Worm (Caenorhabditis elegans): ENCODE data around the gene sgcb-1.

Gene sgcb-1

DNA sequence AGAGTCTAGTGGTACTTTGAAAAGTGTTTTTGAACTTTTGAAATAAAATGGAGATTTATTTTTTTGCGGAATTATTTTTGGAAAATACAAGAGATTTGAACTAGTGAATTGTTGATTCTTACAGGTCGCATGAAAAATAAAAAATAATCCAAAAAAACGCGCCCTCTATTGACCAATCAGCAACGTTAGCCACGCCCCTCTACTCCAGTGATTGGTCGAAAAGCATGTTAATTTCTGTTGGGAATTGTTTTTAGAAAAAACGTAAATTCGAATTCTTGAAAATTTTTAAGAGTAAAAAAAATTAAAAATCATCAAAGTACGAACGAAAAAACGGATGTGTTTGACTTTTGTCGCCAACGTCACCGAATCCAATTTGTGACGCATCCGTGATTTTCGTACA, 44.3 kb downstream of the sgcb-1 start:
- TF ChIP-seq zip-8 (tag; optimal IDR thresholded peaks at IDR 0.05) (no peak), ztf-11 (tag; optimal IDR thresholded peaks at IDR 0.05) (no peak), unc-39 (tag; optimal IDR thresholded peaks at IDR 0.05) (no peak), ces-1 (GFP tag; optimal IDR thresholded peaks at IDR 0.05) (no peak), bed-3 (GFP tag; optimal IDR thresholded peaks at IDR 0.05) (no peak), tbx-8 (GFP tag; optimal IDR thresholded peaks at IDR 0.05) (no peak), drap-1 (GFP tag; optimal IDR thresholded peaks at IDR 0.05) (no peak), sem-2 (GFP tag; optimal IDR thresholded peaks at IDR 0.05) (no peak), nhr-237 (tag; optimal IDR thresholded peaks at IDR 0.05) (no peak), flh-1 (GFP tag; optimal IDR thresholded peaks at IDR 0.05) (no peak), mls-2 (tag; optimal IDR thresholded peaks at IDR 0.05) (no peak), elt-1 (tag; optimal IDR thresholded peaks at IDR 0.05; ENCODE audit: borderline replicate concordance, insufficient read depth) (no peak), pha-4 (tag; optimal IDR thresholded peaks at IDR 0.05) (no peak)

DNA sequence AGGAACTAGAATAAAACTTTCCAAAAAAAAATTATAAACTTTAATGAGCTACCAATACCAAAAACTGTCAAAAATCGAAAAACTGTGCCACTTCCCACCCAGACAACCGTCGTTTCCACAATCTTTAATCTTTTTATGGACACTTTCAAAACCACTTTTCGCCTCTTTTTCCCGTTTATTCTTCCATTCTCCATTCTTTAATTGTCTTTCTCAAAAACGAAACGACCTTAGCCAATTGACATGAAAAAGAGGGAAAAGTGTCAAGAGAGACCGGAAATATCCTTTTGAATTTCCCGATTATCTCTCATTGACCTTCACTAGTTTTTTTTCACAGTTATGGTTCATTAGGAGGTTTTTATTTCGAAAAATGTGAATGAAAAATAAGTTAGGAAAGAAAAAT, 45.4 kb downstream of the sgcb-1 start:
- TF ChIP-seq nhr-12 (tag; optimal IDR thresholded peaks at IDR 0.05) (no peak), ceh-43 (GFP tag; optimal IDR thresholded peaks at IDR 0.05) (no peak)

DNA sequence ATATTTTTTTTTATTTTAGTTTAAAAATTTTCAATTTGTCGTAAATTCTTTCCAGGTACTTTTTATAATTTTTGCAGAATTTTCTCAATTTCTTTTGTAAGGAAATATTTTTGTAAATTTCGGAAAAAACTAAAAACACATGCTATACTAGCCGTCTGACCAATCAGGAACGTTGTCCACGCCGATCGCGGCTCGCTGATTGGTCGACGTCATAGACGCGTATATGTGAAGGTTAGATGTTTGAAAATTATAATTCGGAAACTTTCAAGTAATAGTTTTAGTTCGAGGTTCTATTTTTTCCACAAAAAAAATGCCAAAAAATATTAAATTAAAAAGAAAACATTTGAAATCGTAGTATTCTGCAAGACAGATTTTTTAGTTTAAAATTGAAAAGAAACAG, 46.1 kb downstream of the sgcb-1 start:
- no peak for TF ChIP-seq hlh-1 (tag; optimal IDR thresholded peaks at IDR 0.05)
- no peak for TF ChIP-seq blmp-1 (tag; optimal IDR thresholded peaks at IDR 0.05)
- TF ChIP-seq sem-2 (GFP tag; optimal IDR thresholded peaks at IDR 0.05), result no peak
- no peak for TF ChIP-seq nhr-12 (tag; optimal IDR thresholded peaks at IDR 0.05)
- no peak for TF ChIP-seq ham-2 (GFP tag; optimal IDR thresholded peaks at IDR 0.05)
- TF ChIP-seq zip-8 (tag; optimal IDR thresholded peaks at IDR 0.05), result no peak

DNA sequence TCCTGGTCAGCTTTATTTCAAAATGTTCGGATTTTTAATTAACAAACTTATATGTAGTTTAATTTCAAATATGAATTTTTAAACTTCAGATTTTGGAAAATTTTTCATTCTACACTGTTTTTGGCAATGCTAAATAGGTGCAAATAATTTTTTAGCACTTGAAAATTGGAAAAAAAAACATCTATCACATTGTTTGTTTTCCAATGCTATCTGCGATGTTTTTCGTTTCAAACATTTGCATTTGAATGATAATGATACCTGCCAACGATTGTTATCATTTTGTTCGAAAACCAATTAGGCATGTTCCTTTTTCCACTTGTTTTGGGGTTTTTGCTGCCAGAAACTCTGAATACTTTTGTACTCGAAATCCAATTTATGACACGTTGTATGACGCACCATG, 48.9 kb downstream of the sgcb-1 start, which contains the start of gene C03H5.4:
C03H5.4 (plus strand) TSS at position 301 of the 400 bp plus-strand sequence.
- no peak for TF ChIP-seq unc-120 (tag; optimal IDR thresholded peaks at IDR 0.05; ENCODE audit: poor library complexity, severe bottlenecking)
